Worm (Caenorhabditis elegans) whole organism, L3 larva: ENCODE data around the gene vps-33.1.

Source experiments
- ZK546.5 ChIP-seq: sonication (generic microtip); optimal IDR thresholded peaks from 2 replicates; lab custom pipeline; 2017; ENCODE audit warnings: missing biosample characterization, missing genetic modification characterization
- aly-2 ChIP-seq: fragments of 150-350 bp; optimal IDR thresholded peaks from 2 replicates; lab custom pipeline; 2014; ENCODE audit warnings: missing biosample characterization, missing genetic modification characterization
- ama-1 ChIP-seq: fragments of 150-350 bp; optimal IDR thresholded peaks from 2 replicates; lab custom pipeline; 2018
- ceh-16 ChIP-seq: sonication (generic microtip); optimal IDR thresholded peaks from 2 replicates; lab custom pipeline; 2017; ENCODE audit warnings: missing biosample characterization, missing genetic modification characterization
- elt-2 ChIP-seq: sonication (generic microtip); optimal IDR thresholded peaks from 2 replicates; lab custom pipeline; 2016; ENCODE audit warnings: missing genetic modification reagents, mild to moderate bottlenecking, missing genetic modification characterization, missing compliant biosample characterization
- fos-1 ChIP-seq: fragments of 150-350 bp; optimal IDR thresholded peaks from 2 replicates; lab custom pipeline; 2014; ENCODE audit warnings: missing biosample characterization, missing genetic modification characterization
- jun-1 ChIP-seq: fragments of 150-350 bp; optimal IDR thresholded peaks from 2 replicates; lab custom pipeline; 2014; ENCODE audit warnings: missing biosample characterization, missing genetic modification reagents, missing genetic modification characterization
- nhr-237 ChIP-seq: fragments of 150-350 bp; optimal IDR thresholded peaks from 2 replicates; lab custom pipeline; 2014; ENCODE audit warnings: missing biosample characterization, missing genetic modification characterization
- nhr-25 ChIP-seq: sonication (generic microtip); optimal IDR thresholded peaks from 2 replicates; lab custom pipeline; 2017; ENCODE audit warnings: missing biosample characterization, missing genetic modification characterization
- nhr-76 ChIP-seq: fragments of 150-350 bp; sonication (generic microtip); optimal IDR thresholded peaks from 5 replicates; lab custom pipeline; 2014; ENCODE audit warnings: missing biosample characterization, missing genetic modification characterization
- snpc-4 ChIP-seq: fragments of 150-350 bp; optimal IDR thresholded peaks from 2 replicates; lab custom pipeline; 2014; ENCODE audit warnings: missing biosample characterization, missing genetic modification characterization
- unc-62 ChIP-seq: fragments of 150-350 bp; sonication (generic microtip); optimal IDR thresholded peaks from 4 replicates; lab custom pipeline; 2014; ENCODE audit warnings: missing biosample characterization, missing genetic modification reagents, missing genetic modification characterization
- ztf-11 ChIP-seq: fragments of 150-350 bp; optimal IDR thresholded peaks from 2 replicates; lab custom pipeline; 2014; ENCODE audit warnings: missing biosample characterization, missing genetic modification characterization
- ztf-4 ChIP-seq: fragments of 150-350 bp; optimal IDR thresholded peaks from 2 replicates; lab custom pipeline; 2014; ENCODE audit warnings: missing biosample characterization, missing genetic modification characterization

DNA sequence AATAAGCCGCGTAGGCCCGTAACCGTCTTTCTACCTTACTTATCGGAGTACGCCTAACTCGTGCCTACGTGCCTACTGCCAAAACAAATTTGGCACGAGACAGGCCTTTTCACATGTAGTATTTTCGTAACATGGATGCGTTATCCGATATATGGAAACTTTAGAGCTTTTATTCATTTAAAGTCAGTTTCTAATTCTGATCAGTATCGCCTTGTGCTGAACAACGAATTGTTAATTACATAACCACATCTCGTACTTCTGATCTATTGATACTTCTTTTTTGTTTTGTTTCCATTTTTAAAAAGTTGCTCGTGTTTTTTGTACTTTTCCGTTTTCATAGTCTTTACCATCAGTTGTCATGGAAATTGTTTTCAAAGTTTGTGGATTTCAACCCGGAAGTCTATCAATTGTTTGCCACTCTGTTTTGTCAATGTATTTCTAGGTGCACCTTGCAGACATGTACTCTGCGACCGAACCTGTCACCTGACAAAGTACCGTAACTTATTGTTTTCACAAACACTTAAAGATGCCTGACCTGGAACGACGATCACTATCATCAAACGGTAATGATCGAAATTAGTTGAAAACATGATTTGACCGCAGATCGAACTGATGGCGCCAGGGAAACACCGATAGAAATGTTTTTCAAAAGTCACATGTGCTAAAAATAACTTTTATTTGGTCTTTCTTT lies 42.9 kb upstream of the vps-33.1 start:
- TF ChIP-seq ZK546.5, result no peak
- no peak for TF ChIP-seq ceh-16 (tag; lab: Kevin White, UChicago)
- TF ChIP-seq fos-1 (tag; lab: Kevin White, UChicago), result no peak
- no peak for TF ChIP-seq elt-2 (tag; lab: Kevin White, UChicago)
- TF ChIP-seq nhr-25 (tag; lab: Kevin White, UChicago), result no peak
- TF ChIP-seq nhr-237 (tag; lab: Kevin White, UChicago), result no peak
- TF ChIP-seq ama-1, result no peak
- no peak for TF ChIP-seq unc-62 (GFP tag; lab: Kevin White, UChicago)
- no peak for TF ChIP-seq snpc-4
- TF ChIP-seq nhr-76 (tag; lab: Kevin White, UChicago), result no peak
- TF ChIP-seq jun-1 (tag; lab: Kevin White, UChicago), result no peak
- TF ChIP-seq ztf-11, result no peak
- no peak for TF ChIP-seq aly-2 (tag; lab: Kevin White, UChicago)
- TF ChIP-seq ztf-4 (tag; lab: Kevin White, UChicago), result no peak
